Fruit fly (Drosophila melanogaster) whole organism, embryonic: ENCODE data around the gene CG14082.

Source experiments
- ATbp ChIP-seq: fragments of 200-800 bp; sonication (Bioruptor generic); optimal IDR thresholded peaks from 2 replicates; lab custom pipeline; 2017; ENCODE audit warnings: missing biosample characterization, mild to moderate bottlenecking, missing genetic modification characterization, missing genetic modification reagents
- Asciz ChIP-seq: fragments of 200-800 bp; sonication (Bioruptor generic); optimal IDR thresholded peaks from 2 replicates; lab custom pipeline; 2017; ENCODE audit warnings: missing biosample characterization, mild to moderate bottlenecking, missing genetic modification characterization, missing genetic modification reagents
- Bteb2 ChIP-seq: fragments of 200-800 bp; sonication (Bioruptor generic); optimal IDR thresholded peaks from 2 replicates; lab custom pipeline; 2016; ENCODE audit warnings: missing biosample characterization, missing genetic modification characterization
- CG1024 ChIP-seq: fragments of 200-800 bp; sonication (Bioruptor generic); IDR thresholded peaks from 2 replicates; pipeline ENCODE4 v1.3.6; 2022; ENCODE audit warnings: missing biosample characterization, missing genetic modification characterization
- CG10431 ChIP-seq: fragments of 200-800 bp; sonication (Bioruptor generic); optimal IDR thresholded peaks from 3 replicates; lab custom pipeline; 2018; ENCODE audit warnings: missing biosample characterization, mild to moderate bottlenecking, missing genetic modification characterization
- CG13624 ChIP-seq: fragments of 200-800 bp; sonication (Bioruptor generic); optimal IDR thresholded peaks from 2 replicates; lab custom pipeline; 2016; ENCODE audit warnings: missing biosample characterization, missing genetic modification characterization
- CG1647 ChIP-seq: fragments of 200-800 bp; sonication (Bioruptor generic); optimal IDR thresholded peaks from 3 replicates; lab custom pipeline; 2016; ENCODE audit warnings: missing biosample characterization, missing genetic modification characterization
- CG17802 ChIP-seq: fragments of 200-800 bp; sonication (Bioruptor generic); optimal IDR thresholded peaks from 2 replicates; lab custom pipeline; 2018; ENCODE audit warnings: missing biosample characterization, mild to moderate bottlenecking, missing genetic modification characterization, moderate library complexity
- CG18599 ChIP-seq: fragments of 200-800 bp; sonication (Bioruptor generic); optimal IDR thresholded peaks from 3 replicates; lab custom pipeline; 2017; ENCODE audit warnings: missing biosample characterization, missing genetic modification characterization, mild to moderate bottlenecking, moderate library complexity, missing genetic modification reagents
- CG2129 ChIP-seq: fragments of 200-800 bp; sonication (Bioruptor generic); IDR thresholded peaks from 2 replicates; pipeline ENCODE4 v1.3.6; 2022; ENCODE audit warnings: missing biosample characterization, missing genetic modification characterization; ENCODE audit not compliant: partially characterized antibody
- CG31224 ChIP-seq: fragments of 200-800 bp; sonication (Bioruptor generic); IDR thresholded peaks from 2 replicates; pipeline ENCODE4 v1.3.6; 2022; ENCODE audit warnings: missing biosample characterization, missing genetic modification characterization
- CG4360 ChIP-seq: fragments of 200-800 bp; sonication (Bioruptor generic); IDR thresholded peaks from 2 replicates; pipeline ENCODE4 v1.3.6; 2022; ENCODE audit warnings: missing biosample characterization, missing genetic modification characterization
- CG4404 ChIP-seq: fragments of 200-800 bp; sonication (Bioruptor generic); IDR thresholded peaks from 2 replicates; pipeline ENCODE4 v1.3.6; 2022; ENCODE audit warnings: missing biosample characterization, missing genetic modification characterization
- CG4820 ChIP-seq: fragments of 200-800 bp; sonication (Bioruptor generic); optimal IDR thresholded peaks from 3 replicates; lab custom pipeline; 2016; ENCODE audit warnings: missing biosample characterization, missing genetic modification characterization
- CG4854 ChIP-seq: fragments of 200-800 bp; sonication (Bioruptor generic); optimal IDR thresholded peaks from 2 replicates; lab custom pipeline; 2016; ENCODE audit warnings: missing biosample characterization, missing genetic modification characterization, inconsistent platforms
- CG6254 ChIP-seq: fragments of 200-800 bp; sonication (Bioruptor generic); optimal IDR thresholded peaks from 3 replicates; lab custom pipeline; 2017; ENCODE audit warnings: mild to moderate bottlenecking, missing biosample characterization, missing genetic modification reagents, missing genetic modification characterization
- CG8290 ChIP-seq, 3 experiments: fragments of 200-800 bp; sonication (Bioruptor generic); optimal IDR thresholded peaks; 2 replicates each; lab custom pipeline; 2016 to 2019; ENCODE audit warnings: missing biosample characterization in 3 of 3, missing genetic modification characterization in 3 of 3, mild to moderate bottlenecking in 2 of 3, moderate library complexity in 1 of 3
- CG8765 ChIP-seq: fragments of 200-800 bp; sonication (Bioruptor generic); IDR thresholded peaks from 2 replicates; pipeline ENCODE4 v1.3.6; 2022; ENCODE audit warnings: missing biosample characterization, missing genetic modification characterization
- CG9727 ChIP-seq: fragments of 200-800 bp; sonication (Bioruptor generic); optimal IDR thresholded peaks from 3 replicates; lab custom pipeline; 2017; ENCODE audit warnings: missing biosample characterization, mild to moderate bottlenecking, missing genetic modification characterization
- CG9797 ChIP-seq: fragments of 200-800 bp; sonication (Bioruptor generic); optimal IDR thresholded peaks from 3 replicates; lab custom pipeline; 2018; ENCODE audit warnings: missing biosample characterization, mild to moderate bottlenecking, missing genetic modification characterization
- CG9817 ChIP-seq: fragments of 200-800 bp; sonication (Bioruptor generic); optimal IDR thresholded peaks from 2 replicates; lab custom pipeline; 2018; ENCODE audit warnings: missing biosample characterization, mild to moderate bottlenecking, missing genetic modification characterization, moderate library complexity
- CoRest ChIP-seq: fragments of 200-800 bp; sonication (Bioruptor generic); optimal IDR thresholded peaks from 3 replicates; lab custom pipeline; 2018; ENCODE audit warnings: missing biosample characterization, mild to moderate bottlenecking, missing genetic modification characterization, moderate library complexity
- D ChIP-seq, 2 experiments: fragments of 200-800 bp in 1 of 2; fragments of >200 bp in 1 of 2; sonication (Bioruptor generic) in 1 of 2; optimal IDR thresholded peaks; 2 replicates in 1 of 2; 3 replicates in 1 of 2; lab custom pipeline; 2017; ENCODE audit warnings: mild to moderate bottlenecking in 1 of 2, missing biosample characterization in 1 of 2, missing genetic modification characterization in 1 of 2, missing genetic modification reagents in 1 of 2
- Ets65A ChIP-seq: fragments of 200-800 bp; sonication (Bioruptor generic); peaks from one replicate; lab custom pipeline; 2016; ENCODE audit warnings: missing biosample characterization, missing genetic modification characterization
- Ets97D ChIP-seq: fragments of 200-800 bp; sonication (Bioruptor generic); optimal IDR thresholded peaks from 3 replicates; lab custom pipeline; 2016; ENCODE audit warnings: missing biosample characterization, missing genetic modification characterization
- GATAe ChIP-seq: fragments of 200-800 bp; sonication (Bioruptor generic); conservative IDR thresholded peaks from 2 replicates; pipeline ENCODE4 v1.3.6; 2022; ENCODE audit warnings: missing biosample characterization, missing genetic modification characterization
- HHEX ChIP-seq: fragments of 200-800 bp; sonication (Bioruptor generic); optimal IDR thresholded peaks from 3 replicates; lab custom pipeline; 2017; ENCODE audit warnings: missing biosample characterization, mild to moderate bottlenecking, missing genetic modification characterization, missing genetic modification reagents
- HmgD ChIP-seq: fragments of 200-800 bp; sonication (Bioruptor generic); optimal IDR thresholded peaks from 3 replicates; lab custom pipeline; 2016; ENCODE audit warnings: missing biosample characterization, missing genetic modification characterization
- Hmr ChIP-seq: fragments of 200-800 bp; sonication (Bioruptor generic); optimal IDR thresholded peaks from 3 replicates; lab custom pipeline; 2017; ENCODE audit warnings: mild to moderate bottlenecking, missing biosample characterization, missing genetic modification reagents, missing genetic modification characterization
- Lpt ChIP-seq: fragments of >200 bp; optimal IDR thresholded peaks from 2 replicates; lab custom pipeline; 2018; ENCODE audit warnings: missing biosample characterization, missing genetic modification characterization
- NfI ChIP-seq: fragments of 200-800 bp; sonication (Bioruptor generic); optimal IDR thresholded peaks from 3 replicates; lab custom pipeline; 2018; ENCODE audit warnings: missing biosample characterization, mild to moderate bottlenecking, missing genetic modification characterization, moderate library complexity
- Six4 ChIP-seq: fragments of 200-800 bp; sonication (Bioruptor generic); optimal IDR thresholded peaks from 2 replicates; lab custom pipeline; 2016; ENCODE audit warnings: missing biosample characterization, missing genetic modification characterization
- Usf ChIP-seq: fragments of 200-800 bp; sonication (Bioruptor generic); optimal IDR thresholded peaks from 2 replicates; lab custom pipeline; 2017; ENCODE audit warnings: missing genotype, missing biosample characterization, missing genetic modification characterization
- ac ChIP-seq: fragments of 200-800 bp; sonication (Bioruptor generic); optimal IDR thresholded peaks from 3 replicates; lab custom pipeline; 2017; ENCODE audit warnings: missing biosample characterization, mild to moderate bottlenecking, missing genetic modification characterization
- ara ChIP-seq: fragments of 200-800 bp; sonication (Bioruptor generic); IDR thresholded peaks from 2 replicates; pipeline ENCODE4 v1.3.6; 2022; ENCODE audit warnings: missing biosample characterization, missing genetic modification characterization
- az2 ChIP-seq: fragments of 200-800 bp; sonication (Bioruptor generic); optimal IDR thresholded peaks from 3 replicates; lab custom pipeline; 2016; ENCODE audit warnings: missing biosample characterization, missing genetic modification characterization
- bab2 ChIP-seq: fragments of 200-800 bp; sonication (Bioruptor generic); optimal IDR thresholded peaks from 2 replicates; lab custom pipeline; 2016; ENCODE audit warnings: missing biosample characterization, missing genetic modification characterization
- cad ChIP-seq: fragments of >200 bp; optimal IDR thresholded peaks from 2 replicates; lab custom pipeline; 2017; ENCODE audit warnings: missing biosample characterization, missing genetic modification characterization
- caup ChIP-seq: fragments of 200-800 bp; sonication (Bioruptor generic); optimal IDR thresholded peaks from 3 replicates; lab custom pipeline; 2017; ENCODE audit warnings: missing biosample characterization, mild to moderate bottlenecking, missing genetic modification characterization, moderate library complexity; ENCODE audit not compliant: severe bottlenecking
- crp ChIP-seq, 2 experiments: fragments of 200-800 bp; sonication (Bioruptor generic); optimal IDR thresholded peaks; 2 replicates in 1 of 2; 3 replicates in 1 of 2; lab custom pipeline; 2017; ENCODE audit warnings: missing biosample characterization in 2 of 2, missing genetic modification characterization in 2 of 2, mild to moderate bottlenecking in 1 of 2, moderate library complexity in 1 of 2
- gce ChIP-seq: fragments of 200-800 bp; sonication (Bioruptor generic); IDR thresholded peaks from 3 replicates; pipeline ENCODE4 v1.3.6; 2022; ENCODE audit warnings: missing biosample characterization, missing genetic modification characterization
- grau ChIP-seq: fragments of 200-800 bp; optimal IDR thresholded peaks from 3 replicates; lab custom pipeline; 2019; ENCODE audit warnings: missing biosample characterization, mild to moderate bottlenecking, missing genetic modification characterization, moderate library complexity
- gsb-n ChIP-seq: fragments of 200-800 bp; sonication (Bioruptor generic); optimal IDR thresholded peaks from 3 replicates; lab custom pipeline; 2018; ENCODE audit warnings: missing biosample characterization, mild to moderate bottlenecking, missing genetic modification characterization
- lab ChIP-seq: fragments of 200-800 bp; sonication (Bioruptor generic); optimal IDR thresholded peaks from 3 replicates; lab custom pipeline; 2017; ENCODE audit warnings: missing biosample characterization, missing genetic modification characterization, mild to moderate bottlenecking, moderate library complexity, missing genetic modification reagents
- mirr ChIP-seq: fragments of 200-800 bp; sonication (Bioruptor generic); optimal IDR thresholded peaks from 3 replicates; lab custom pipeline; 2018; ENCODE audit warnings: missing biosample characterization, mild to moderate bottlenecking, missing genetic modification characterization
- oc ChIP-seq: fragments of 200-800 bp; sonication (Bioruptor generic); optimal IDR thresholded peaks from 2 replicates; lab custom pipeline; 2018; ENCODE audit warnings: missing biosample characterization, mild to moderate bottlenecking, missing genetic modification characterization, moderate library complexity
- pros ChIP-seq: fragments of 200-800 bp; sonication (Bioruptor generic); optimal IDR thresholded peaks from 3 replicates; lab custom pipeline; 2019; ENCODE audit warnings: missing biosample characterization, mild to moderate bottlenecking, missing genetic modification characterization, moderate library complexity
- trh ChIP-seq: fragments of 200-800 bp; sonication (Bioruptor generic); optimal IDR thresholded peaks from 2 replicates; lab custom pipeline; 2016; ENCODE audit warnings: missing biosample characterization, missing genetic modification characterization
- twi ChIP-seq: fragments of 200-800 bp; optimal IDR thresholded peaks from 2 replicates; lab custom pipeline; 2019; ENCODE audit warnings: missing biosample characterization, mild to moderate bottlenecking, missing genetic modification characterization, moderate library complexity
- vvl ChIP-seq: fragments of 200-800 bp; sonication (Bioruptor generic); IDR thresholded peaks from 2 replicates; pipeline ENCODE4 v1.3.6; 2022; ENCODE audit warnings: missing biosample characterization, missing genetic modification characterization

CG14082 gene

dm6 chr3L:19132586-19132985 lies 6.2 kb downstream of the CG14082 start (continued):
- TF ChIP-seq CG9797 (no peak), GATAe (GFP tag; lab: Robert Waterston, UW) (no peak), CG1647 (GFP tag; lab: Kevin White, UChicago) (no peak), CG4404 (GFP tag; lab: Robert Waterston, UW) (no peak), ac (GFP tag; lab: Kevin White, UChicago) (peak; percentile 24), CG17802 (tag; lab: Kevin White, UChicago) (no peak), Usf (no peak), vvl (no peak), CG9727 (GFP tag; lab: Kevin White, UChicago) (peak; percentile 17), Ets65A (GFP tag; lab: Kevin White, UChicago) (peak; percentile 78), CG4360 (GFP tag; lab: Robert Waterston, UW) (no peak), az2 (no peak), D (optimal IDR thresholded peaks at IDR 0.05; lab: Kevin White, UChicago) (no peak), D (GFP tag; optimal IDR thresholded peaks at IDR 0.05; lab: Kevin White, UChicago) (peak; percentile 25), HHEX (GFP tag; lab: Kevin White, UChicago) (peak; percentile 42), Hmr (GFP tag; lab: Kevin White, UChicago) (peak; percentile 58), NfI (peak; percentile 59), mirr (GFP tag; lab: Kevin White, UChicago) (peak; percentile 70), oc (tag; lab: Kevin White, UChicago) (no peak), CG8765 (GFP tag; lab: Robert Waterston, UW) (no peak), pros (no peak), CoRest (no peak), CG8290 (GFP tag; optimal IDR thresholded peaks at IDR 0.05; lab: Kevin White, UChicago) (no peak), CG8290 (tag; optimal IDR thresholded peaks at IDR 0.05; lab: Kevin White, UChicago) (peak in 1 of 2 experiments; percentile 50), CG4820 (GFP tag; lab: Kevin White, UChicago) (no peak), cad (no peak), CG31224 (0 out of 2 replicates have a peak, but pooled peaks have one; percentile 8), ara (peak; percentile 40; the same call in 1 of the 2 replicates), Asciz (peak; percentile 19), ATbp (GFP tag; lab: Kevin White, UChicago) (peak; percentile 58), trh (no peak), CG18599 (peak; percentile 71), caup (peak; percentile 65), HmgD (no peak), CG6254 (peak; percentile 43), Ets97D (GFP tag; lab: Kevin White, UChicago) (peak; percentile 77), bab2 (GFP tag; lab: Kevin White, UChicago) (no peak), lab (GFP tag; lab: Kevin White, UChicago) (peak; percentile 77), CG2129 (GFP tag; lab: Robert Waterston, UW) (no peak), CG9817 (tag; lab: Kevin White, UChicago) (no peak), CG13624 (GFP tag; lab: Kevin White, UChicago) (no peak), gce (GFP tag; lab: Robert Waterston, UW) (0 out of 3 replicates have a peak, but pooled peaks have one; percentile 48), twi (tag; lab: Kevin White, UChicago) (no peak), Lpt (no peak), gsb-n (no peak), crp (GFP tag; optimal IDR thresholded peaks at IDR 0.05; lab: Kevin White, UChicago) (no peak), Six4 (GFP tag; lab: Kevin White, UChicago) (no peak), CG4854 (no peak), grau (tag; lab: Kevin White, UChicago) (no peak), Bteb2 (GFP tag; lab: Kevin White, UChicago) (no peak), CG1024 (peak; percentile 49; the same call in 1 of the 2 replicates), CG10431 (GFP tag; lab: Kevin White, UChicago) (no peak)
